Fruit fly (Drosophila melanogaster): ENCODE results near the gene Mnat9.

Mnat9 gene

dm6 chr3R:31630376-31630775 is 14.4 kb upstream of the Mnat9 start (continued):
- TF ChIP-seq CG9609 (GFP tag; optimal IDR thresholded peaks at IDR 0.05): no peak
- TF ChIP-seq Abd-B (GFP tag; optimal IDR thresholded peaks at IDR 0.05): no peak
- no peak for TF ChIP-seq Optix (GFP tag; IDR thresholded peaks at IDR 0.05)
- TF ChIP-seq pfk (GFP tag; optimal IDR thresholded peaks at IDR 0.05): no peak
- no peak for TF ChIP-seq HLH54F (GFP tag; optimal IDR thresholded peaks at IDR 0.05)
- TF ChIP-seq CG12659 (GFP tag; optimal IDR thresholded peaks at IDR 0.05): no peak
- TF ChIP-seq Bgb (GFP tag; IDR thresholded peaks at IDR 0.05; ENCODE audit: partially characterized antibody): no peak
- TF ChIP-seq CG15269 (tag; optimal IDR thresholded peaks at IDR 0.05): peak; percentile 29
- no peak for TF ChIP-seq Chrac-16 (GFP tag; optimal IDR thresholded peaks at IDR 0.05)
- no peak for TF ChIP-seq nerfin-1 (tag; optimal IDR thresholded peaks at IDR 0.05)
- TF ChIP-seq CG6254 (GFP tag; optimal IDR thresholded peaks at IDR 0.05): no peak
- peak; percentile 34 for TF ChIP-seq vvl (GFP tag; IDR thresholded peaks at IDR 0.05)
- no peak for TF ChIP-seq CTCF (GFP tag; optimal IDR thresholded peaks at IDR 0.05)
- no peak for TF ChIP-seq eve (GFP tag; optimal IDR thresholded peaks at IDR 0.05)
- no peak for TF ChIP-seq inv (GFP tag; IDR thresholded peaks at IDR 0.05; ENCODE audit: partially characterized antibody)
- no peak for TF ChIP-seq CG42726 (GFP tag; IDR thresholded peaks at IDR 0.05; ENCODE audit: partially characterized antibody)
- TF ChIP-seq B-H1 (GFP tag; IDR thresholded peaks at IDR 0.05): no peak
- TF ChIP-seq CG13894 (tag; optimal IDR thresholded peaks at IDR 0.05): peak; percentile 1
- no peak for TF ChIP-seq usp (GFP tag; optimal IDR thresholded peaks at IDR 0.05)
- TF ChIP-seq CG10565 (GFP tag; optimal IDR thresholded peaks at IDR 0.05): no peak
- TF ChIP-seq croc (GFP tag; conservative IDR thresholded peaks at IDR 0.05): no peak
- no peak for TF ChIP-seq CG4854 (GFP tag; optimal IDR thresholded peaks at IDR 0.05)
- no peak for TF ChIP-seq yki (optimal IDR thresholded peaks at IDR 0.05)
- TF ChIP-seq CG32532 (GFP tag; IDR thresholded peaks at IDR 0.05): no peak
- TF ChIP-seq CG11560 (tag; IDR thresholded peaks at IDR 0.05): 0 out of 3 replicates have a peak, but pooled peaks have one; percentile 24
- TF ChIP-seq CG8359 (GFP tag; optimal IDR thresholded peaks at IDR 0.05; ENCODE audit: borderline replicate concordance): no peak
- no peak for TF ChIP-seq Ssrp (tag; optimal IDR thresholded peaks at IDR 0.05)
- TF ChIP-seq HHEX (GFP tag; optimal IDR thresholded peaks at IDR 0.05): no peak
- peak; percentile 6 for TF ChIP-seq her (GFP tag; optimal IDR thresholded peaks at IDR 0.05)
- TF ChIP-seq Neu2 (GFP tag; optimal IDR thresholded peaks at IDR 0.05; ENCODE audit: borderline replicate concordance): no peak
- TF ChIP-seq Camta (GFP tag; optimal IDR thresholded peaks at IDR 0.05): no peak
- TF ChIP-seq pros (GFP tag; optimal IDR thresholded peaks at IDR 0.05): no peak
- peak; percentile 60 for TF ChIP-seq Hmr (GFP tag; optimal IDR thresholded peaks at IDR 0.05)
- TF ChIP-seq CG34224 (GFP tag; IDR thresholded peaks at IDR 0.05; ENCODE audit: partially characterized antibody): no peak
- no peak for TF ChIP-seq sqz (GFP tag; optimal IDR thresholded peaks at IDR 0.05)
- no peak for TF ChIP-seq CG5953 (GFP tag; IDR thresholded peaks at IDR 0.05)
- no peak for TF ChIP-seq stc (GFP tag; IDR thresholded peaks at IDR 0.05)
- no peak for TF ChIP-seq pb (GFP tag; optimal IDR thresholded peaks at IDR 0.05)
- no peak for TF ChIP-seq CG8478 (optimal IDR thresholded peaks at IDR 0.05)
- no peak for TF ChIP-seq CG1792 (GFP tag; optimal IDR thresholded peaks at IDR 0.05)
- no peak for TF ChIP-seq ATbp (GFP tag; optimal IDR thresholded peaks at IDR 0.05)
- TF ChIP-seq sc (optimal IDR thresholded peaks at IDR 0.05): no peak
- TF ChIP-seq sc (GFP tag; optimal IDR thresholded peaks at IDR 0.05): no peak
- TF ChIP-seq CG1602 (GFP tag; optimal IDR thresholded peaks at IDR 0.05): no peak
- no peak for TF ChIP-seq ac (GFP tag; optimal IDR thresholded peaks at IDR 0.05)
- no peak for TF ChIP-seq CG33557 (GFP tag; optimal IDR thresholded peaks at IDR 0.05)
- TF ChIP-seq CG9876 (GFP tag; optimal IDR thresholded peaks at IDR 0.05): no peak
- TF ChIP-seq CG17385 (GFP tag; optimal IDR thresholded peaks at IDR 0.05): no peak
- no peak for TF ChIP-seq fru (optimal IDR thresholded peaks at IDR 0.05)
- no peak for TF ChIP-seq sima (GFP tag; optimal IDR thresholded peaks at IDR 0.05)
- no peak for TF ChIP-seq CG17568 (GFP tag; optimal IDR thresholded peaks at IDR 0.05)
- no peak for TF ChIP-seq CG2199 (GFP tag; IDR thresholded peaks at IDR 0.05)
- no peak for TF ChIP-seq CG32767 (GFP tag; IDR thresholded peaks at IDR 0.05)
- no peak for TF ChIP-seq z (GFP tag; IDR thresholded peaks at IDR 0.05)

Data from whole organism, embryonic.